Worm (Caenorhabditis elegans) whole organism, early embryonic: Measurements from ENCODE around the gene C17C3.15.

Source experiments
- aly-1 ChIP-seq: sonication (generic microtip); optimal IDR thresholded peaks from 2 replicates; lab custom pipeline; 2016; ENCODE audit warnings: missing genetic modification characterization, missing compliant biosample characterization
- ama-1 ChIP-seq: fragments of 150-350 bp; optimal IDR thresholded peaks from 2 replicates; lab custom pipeline; 2014
- ceh-13 ChIP-seq: fragments of 200-800 bp; sonication (Bioruptor generic); optimal IDR thresholded peaks from 2 replicates; lab custom pipeline; 2018; ENCODE audit warnings: mild to moderate bottlenecking, missing genetic modification characterization, missing compliant biosample characterization
- ceh-36 ChIP-seq: sonication (generic microtip); optimal IDR thresholded peaks from 2 replicates; lab custom pipeline; 2016; ENCODE audit warnings: missing genetic modification characterization, inconsistent platforms, missing compliant biosample characterization
- flt-1 ChIP-seq: fragments of 200-800 bp; sonication (Bioruptor generic); IDR thresholded peaks from 2 replicates; pipeline ENCODE4 v1.3.6; 2022; ENCODE audit warnings: missing genetic modification characterization, missing compliant biosample characterization
- hmbx-1 ChIP-seq: sonication (generic microtip); optimal IDR thresholded peaks from 2 replicates; lab custom pipeline; 2016; ENCODE audit warnings: mild to moderate bottlenecking, missing genetic modification characterization, missing compliant biosample characterization
- hnd-1 ChIP-seq: sonication (generic microtip); optimal IDR thresholded peaks from 2 replicates; lab custom pipeline; 2016; ENCODE audit warnings: missing genetic modification characterization, missing compliant biosample characterization
- sea-1 ChIP-seq: fragments of 200-800 bp; sonication (Bioruptor generic); conservative IDR thresholded peaks from 2 replicates; pipeline ENCODE4 v1.3.6; 2022; ENCODE audit warnings: missing genetic modification characterization, missing compliant biosample characterization

DNA sequence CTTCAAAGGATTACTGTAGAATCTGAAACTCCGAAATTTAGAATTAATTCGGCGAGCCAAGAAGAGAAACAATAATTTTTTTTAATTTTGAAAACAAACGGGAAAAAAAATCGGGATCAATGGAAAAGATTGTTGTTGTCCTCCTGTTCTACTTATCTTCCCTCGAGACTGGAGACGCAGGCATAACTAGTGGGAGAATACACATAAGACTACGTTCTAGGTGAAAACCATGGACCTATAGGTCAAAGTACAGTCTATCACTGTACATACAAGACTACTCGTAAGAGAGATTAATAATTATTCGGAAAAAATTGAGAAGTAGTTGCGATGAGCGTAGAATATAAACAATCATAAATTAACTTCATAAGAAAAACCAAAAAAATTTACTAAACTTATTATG lies 48.8 kb downstream of the C17C3.15 start, which contains the start of gene dhs-6:
- TF ChIP-seq ama-1 (lab: Kevin White, UChicago), result no peak
- TF ChIP-seq ceh-36 (tag; lab: Kevin White, UChicago), result no peak
- no peak for TF ChIP-seq flt-1 (GFP tag; lab: Robert Waterston, UW)
- no peak for TF ChIP-seq hnd-1
- no peak for TF ChIP-seq ceh-13 (GFP tag; lab: Kevin White, UChicago)
- TF ChIP-seq aly-1 (tag; lab: Kevin White, UChicago), result no peak
- TF ChIP-seq sea-1 (GFP tag; lab: Robert Waterston, UW), result no peak
- TF ChIP-seq hmbx-1 (tag; lab: Kevin White, UChicago), result no peak
